Worm (Caenorhabditis elegans) whole organism, mixed stage, embryonic: ENCODE data around the gene F18E3.10.

Source experiments
- bed-3 ChIP-seq: fragments of 200-800 bp; sonication (Bioruptor generic); optimal IDR thresholded peaks from 3 replicates; lab custom pipeline; 2018; ENCODE audit warnings: mild to moderate bottlenecking, missing genetic modification characterization, moderate library complexity, missing compliant biosample characterization
- ceh-39 ChIP-seq: fragments of 150-350 bp; optimal IDR thresholded peaks from 2 replicates; lab custom pipeline; 2014; ENCODE audit warnings: missing biosample characterization, missing genetic modification characterization
- cnd-1 ChIP-seq: fragments of 200-800 bp; sonication (Bioruptor generic); optimal IDR thresholded peaks from 2 replicates; lab custom pipeline; 2018; ENCODE audit warnings: mild to moderate bottlenecking, missing genetic modification characterization, missing compliant biosample characterization
- hlh-1 ChIP-seq: fragments of 150-350 bp; optimal IDR thresholded peaks from 2 replicates; lab custom pipeline; 2014; ENCODE audit warnings: missing biosample characterization, missing genetic modification reagents, missing genetic modification characterization
- lin-13 ChIP-seq: fragments of 150-350 bp; optimal IDR thresholded peaks from 2 replicates; lab custom pipeline; 2014; ENCODE audit warnings: missing biosample characterization, missing genetic modification characterization
- lin-32 ChIP-seq: fragments of 200-800 bp; sonication (Bioruptor generic); optimal IDR thresholded peaks from 2 replicates; lab custom pipeline; 2018; ENCODE audit warnings: mild to moderate bottlenecking, missing genetic modification characterization, missing compliant biosample characterization
- mls-2 ChIP-seq: sonication (generic microtip); optimal IDR thresholded peaks from 2 replicates; lab custom pipeline; 2016; ENCODE audit warnings: mild to moderate bottlenecking, missing genetic modification characterization, moderate library complexity, missing compliant biosample characterization
- nhr-12 ChIP-seq: fragments of 150-350 bp; optimal IDR thresholded peaks from 2 replicates; lab custom pipeline; 2014; ENCODE audit warnings: missing biosample characterization, missing genetic modification characterization
- nhr-237 ChIP-seq: fragments of 150-350 bp; optimal IDR thresholded peaks from 2 replicates; lab custom pipeline; 2014; ENCODE audit warnings: missing biosample characterization, missing genetic modification characterization
- nhr-28 ChIP-seq: fragments of 150-350 bp; optimal IDR thresholded peaks from 2 replicates; lab custom pipeline; 2014; ENCODE audit warnings: missing biosample characterization, missing genetic modification characterization
- pha-4 ChIP-seq: fragments of 150-350 bp; optimal IDR thresholded peaks from 2 replicates; lab custom pipeline; 2018; ENCODE audit warnings: missing biosample characterization, missing genetic modification reagents, missing genetic modification characterization
- unc-39 ChIP-seq: fragments of 150-350 bp; optimal IDR thresholded peaks from 2 replicates; lab custom pipeline; 2014; ENCODE audit warnings: missing biosample characterization, missing genetic modification characterization
- unc-62 ChIP-seq: fragments of 150-350 bp; optimal IDR thresholded peaks from 2 replicates; lab custom pipeline; 2014; ENCODE audit warnings: missing biosample characterization, missing genetic modification reagents, missing genetic modification characterization

DNA sequence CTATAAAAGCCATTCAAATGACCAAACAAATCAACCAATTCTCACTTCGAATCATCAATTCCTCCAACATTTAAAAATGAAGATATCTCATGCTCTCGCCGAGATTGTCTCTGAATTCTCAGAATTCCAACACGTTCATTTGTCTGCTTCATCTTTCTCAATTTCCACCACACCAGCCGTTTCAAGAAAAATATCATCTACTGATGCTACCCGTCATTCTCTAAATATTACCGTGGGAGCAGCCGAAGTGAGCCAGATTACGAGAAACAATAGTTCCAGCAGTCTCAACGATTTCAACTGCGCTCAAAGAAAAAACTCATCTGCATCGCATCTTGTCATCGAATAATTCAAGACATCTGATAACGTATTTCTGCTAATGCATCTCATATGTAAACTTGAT is 9.3 kb downstream of the F18E3.10 start, which contains the start of gene F18E3.12:
- TF ChIP-seq unc-39 (tag; lab: Kevin White, UChicago) (no peak), lin-32 (no peak), cnd-1 (tag; lab: Kevin White, UChicago) (no peak), pha-4 (tag; lab: Kevin White, UChicago) (no peak), nhr-12 (tag; lab: Kevin White, UChicago) (no peak), hlh-1 (tag; lab: Kevin White, UChicago) (no peak), bed-3 (no peak), ceh-39 (no peak), nhr-28 (tag; lab: Kevin White, UChicago) (no peak), lin-13 (no peak), mls-2 (tag; lab: Kevin White, UChicago) (no peak), nhr-237 (tag; lab: Kevin White, UChicago) (no peak), unc-62 (GFP tag; lab: Kevin White, UChicago) (no peak)
